Worm (Caenorhabditis elegans): ENCODE measurements around the gene F18H3.1.

Gene F18H3.1

DNA sequence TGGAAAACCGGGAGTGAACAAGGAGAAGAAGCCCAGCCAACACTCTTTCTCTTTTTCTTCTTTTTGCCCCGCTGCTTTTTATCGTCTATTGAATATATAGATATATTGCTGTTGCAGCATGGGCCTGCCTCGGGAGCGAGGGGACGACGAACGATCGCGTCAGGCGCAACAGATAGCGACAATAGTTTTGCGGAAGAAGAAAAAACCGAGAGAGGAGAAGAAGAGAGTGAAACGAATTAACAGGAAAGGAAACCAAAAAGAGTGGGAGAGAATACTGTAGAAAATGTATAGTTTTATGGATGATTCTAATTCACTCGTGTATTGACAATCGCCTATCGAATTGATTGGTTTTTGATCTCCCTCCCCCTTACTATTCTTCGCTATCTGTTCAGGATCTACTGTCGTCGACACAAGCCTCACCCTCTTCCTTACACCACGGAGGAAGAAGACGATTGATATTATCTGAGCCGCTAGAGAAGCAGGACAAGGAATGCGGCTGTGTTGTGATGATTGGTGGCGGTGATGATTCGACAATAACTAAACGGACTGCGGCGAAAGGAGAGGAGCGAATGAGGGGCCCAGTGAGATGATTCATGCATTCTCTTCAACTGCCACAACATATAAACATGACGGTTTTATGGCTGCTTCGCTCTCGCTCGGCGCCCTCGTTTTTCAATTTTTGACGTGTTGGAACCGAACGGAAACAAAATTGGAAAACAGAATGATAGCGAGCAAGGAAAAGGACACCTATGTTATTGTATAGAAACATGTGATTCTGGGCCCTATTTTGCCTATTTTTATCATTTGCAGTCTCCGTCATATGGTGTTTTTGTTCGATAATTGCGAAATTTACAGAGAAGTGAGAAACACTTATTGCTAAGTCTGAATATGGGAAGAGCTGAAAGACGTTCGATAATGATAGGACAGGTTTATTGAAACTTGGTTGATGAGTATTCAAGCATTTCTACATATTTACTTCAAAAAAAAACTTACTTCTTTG lies 7.1 kb downstream of the F18H3.1 start (continued):
- peak; percentile 89 for TF ChIP-seq blmp-1 (tag; optimal IDR thresholded peaks at IDR 0.05)
- no peak for TF ChIP-seq ets-5 (GFP tag; IDR thresholded peaks at IDR 0.05)
- TF ChIP-seq pax-3 (tag; optimal IDR thresholded peaks at IDR 0.05) = no peak
- TF ChIP-seq jun-1 (tag; optimal IDR thresholded peaks at IDR 0.05) = peak; percentile 22
- no peak for TF ChIP-seq nhr-90 (tag; optimal IDR thresholded peaks at IDR 0.05; ENCODE audit: poor library complexity)
- no peak for TF ChIP-seq ama-1 (optimal IDR thresholded peaks at IDR 0.05)
- TF ChIP-seq unc-86 (tag; optimal IDR thresholded peaks at IDR 0.05) = no peak
- peak; percentile 19 for TF ChIP-seq rnt-1 (tag; optimal IDR thresholded peaks at IDR 0.05)
- no peak for TF ChIP-seq ceh-90 (tag; optimal IDR thresholded peaks at IDR 0.05)
- TF ChIP-seq lin-39 (tag; optimal IDR thresholded peaks at IDR 0.05) = no peak
- no peak for TF ChIP-seq dpl-1 (GFP tag; optimal IDR thresholded peaks at IDR 0.05)
- no peak for TF ChIP-seq C34B4.2 (tag; optimal IDR thresholded peaks at IDR 0.05)
- TF ChIP-seq ceh-88 (GFP tag; IDR thresholded peaks at IDR 0.05) = no peak
- TF ChIP-seq elt-3 (tag; optimal IDR thresholded peaks at IDR 0.05) = peak in 1 of 6 experiments; percentile 54
- no peak for TF ChIP-seq nhr-11 (tag; optimal IDR thresholded peaks at IDR 0.05)
- TF ChIP-seq lsy-2 (tag; optimal IDR thresholded peaks at IDR 0.05) = peak in 1 of 2 experiments; percentile 47
- TF ChIP-seq F16B12.6 (tag; optimal IDR thresholded peaks at IDR 0.05) = no peak
- TF ChIP-seq nhr-71 (tag; optimal IDR thresholded peaks at IDR 0.05) = peak; percentile 27
- TF ChIP-seq aha-1 (tag; optimal IDR thresholded peaks at IDR 0.05) = no peak
- TF ChIP-seq snu-23 (GFP tag; optimal IDR thresholded peaks at IDR 0.05) = peak; percentile 25
- TF ChIP-seq isw-1 (GFP tag; IDR thresholded peaks at IDR 0.05) = no peak
- TF ChIP-seq snpc-4 (tag; optimal IDR thresholded peaks at IDR 0.05) = no peak
- TF ChIP-seq fkh-8 (tag; optimal IDR thresholded peaks at IDR 0.05) = no peak
- TF ChIP-seq alr-1 (tag; optimal IDR thresholded peaks at IDR 0.05; ENCODE audit: borderline replicate concordance) = no peak

DNA sequence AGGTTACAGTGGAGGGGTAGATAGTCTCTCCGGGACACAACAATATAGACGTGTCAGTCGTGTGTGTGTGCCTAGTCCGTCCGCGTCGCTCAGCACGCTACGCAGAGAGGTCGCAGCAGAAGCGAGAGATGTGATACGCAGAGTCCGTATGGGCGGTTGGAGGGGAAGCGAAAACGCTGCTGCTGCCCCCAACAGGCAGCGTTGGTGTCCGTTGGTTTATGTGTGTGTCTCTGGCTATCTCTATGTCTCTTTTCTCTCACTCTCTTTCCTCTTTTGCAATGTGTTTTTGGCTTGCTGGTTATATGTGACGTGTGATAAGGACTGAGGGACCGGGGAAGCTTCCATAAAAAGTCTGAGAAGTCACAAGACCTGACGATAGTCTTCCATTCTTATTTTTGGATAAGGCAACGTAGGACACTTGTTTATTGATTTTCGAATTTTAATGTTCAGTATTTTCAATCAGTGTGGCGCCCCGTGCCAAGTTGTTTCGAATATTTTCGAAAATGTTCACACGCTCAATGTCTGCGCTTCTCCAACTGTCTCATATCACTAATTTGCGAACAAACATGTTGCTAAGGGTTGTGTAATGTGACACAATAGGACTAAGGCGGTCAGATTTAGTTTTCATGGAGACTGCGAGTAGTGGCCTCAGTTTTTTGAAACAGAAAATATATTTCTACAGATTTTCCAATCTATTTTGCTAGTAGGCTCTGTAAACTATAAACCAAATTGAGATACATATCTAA lies 8.1 kb downstream of the F18H3.1 start, which contains the start of gene pab-2:
pab-2 (minus strand) TSS at position 69 of the 746 bp plus-strand sequence.
- TF ChIP-seq ceh-63 (GFP tag; optimal IDR thresholded peaks at IDR 0.05) (no peak), dsc-1 (tag; optimal IDR thresholded peaks at IDR 0.05) (peak; percentile 21), skn-1 (tag; optimal IDR thresholded peaks at IDR 0.05) (peak; percentile 38), lir-3 (tag; optimal IDR thresholded peaks at IDR 0.05; ENCODE audit: poor library complexity) (no peak), nhr-11 (tag; optimal IDR thresholded peaks at IDR 0.05) (no peak), lsy-2 (tag; optimal IDR thresholded peaks at IDR 0.05) (peak; percentile 29 to 59), nhr-71 (tag; optimal IDR thresholded peaks at IDR 0.05) (peak; percentile 90), sptf-1 (tag; optimal IDR thresholded peaks at IDR 0.05) (no peak), ceh-82 (tag; optimal IDR thresholded peaks at IDR 0.05) (peak; percentile 15 to 86 (median 76)), swsn-7 (tag; optimal IDR thresholded peaks at IDR 0.05) (peak; percentile 70), hlh-17 (GFP tag; optimal IDR thresholded peaks at IDR 0.05; ENCODE audit: borderline replicate concordance) (no peak), isw-1 (GFP tag; IDR thresholded peaks at IDR 0.05) (peak; percentile 9; the same call in 1 of the 2 replicates), nhr-76 (tag; optimal IDR thresholded peaks at IDR 0.05) (no peak), lin-35 (GFP tag; optimal IDR thresholded peaks at IDR 0.05) (peak; percentile 48 to 61), blmp-1 (tag; optimal IDR thresholded peaks at IDR 0.05) (peak; percentile 67), nhr-77 (tag; optimal IDR thresholded peaks at IDR 0.05) (peak; percentile 72), vab-15 (tag; optimal IDR thresholded peaks at IDR 0.05) (no peak), unc-30 (tag; optimal IDR thresholded peaks at IDR 0.05) (no peak), mep-1 (tag; optimal IDR thresholded peaks at IDR 0.05) (peak; percentile 69), mdl-1 (tag; optimal IDR thresholded peaks at IDR 0.05) (peak in 1 of 2 experiments; percentile 85), C16A3.4 (tag; optimal IDR thresholded peaks at IDR 0.05) (peak; percentile 56), aha-1 (tag; optimal IDR thresholded peaks at IDR 0.05) (no peak), mef-2 (tag; optimal IDR thresholded peaks at IDR 0.05) (no peak), pqm-1 (tag; optimal IDR thresholded peaks at IDR 0.05) (no peak), egl-27 (tag; optimal IDR thresholded peaks at IDR 0.05) (peak in 1 of 2 experiments; percentile 17), sox-4 (tag; optimal IDR thresholded peaks at IDR 0.05) (peak; percentile 11), jun-1 (tag; optimal IDR thresholded peaks at IDR 0.05) (peak; percentile 82), fkh-8 (tag; optimal IDR thresholded peaks at IDR 0.05) (peak; percentile 74), fos-1 (tag; optimal IDR thresholded peaks at IDR 0.05) (peak; percentile 53), ztf-11 (tag; optimal IDR thresholded peaks at IDR 0.05) (peak in 1 of 2 experiments; percentile 22), nhr-237 (tag; optimal IDR thresholded peaks at IDR 0.05) (no peak)
